Worm (Caenorhabditis elegans) whole organism, L1 larva: Measurements from ENCODE around the gene ints-2.
"Not testable (repeated sequence)": the region's sequence is repeated elsewhere in the genome, so short reads cannot be mapped to it uniquely, and the experiment has no call there.

Experiments
- F16B12.6 ChIP-seq: fragments of 150-350 bp; optimal IDR thresholded peaks from 2 replicates; lab custom pipeline; 2014; ENCODE audit warnings: missing biosample characterization, missing genetic modification characterization
- aha-1 ChIP-seq: fragments of 150-350 bp; optimal IDR thresholded peaks from 2 replicates; lab custom pipeline; 2014; ENCODE audit warnings: missing biosample characterization, missing genetic modification characterization
- aly-2 ChIP-seq: fragments of 150-350 bp; optimal IDR thresholded peaks from 2 replicates; lab custom pipeline; 2014; ENCODE audit warnings: missing biosample characterization, missing genetic modification characterization
- ama-1 ChIP-seq: fragments of 150-350 bp; optimal IDR thresholded peaks from 2 replicates; lab custom pipeline; 2014
- blmp-1 ChIP-seq: fragments of 150-350 bp; optimal IDR thresholded peaks from 2 replicates; lab custom pipeline; 2014; ENCODE audit warnings: missing biosample characterization, missing genetic modification characterization
- ceh-8 ChIP-seq: fragments of 200-800 bp; sonication (Bioruptor generic); optimal IDR thresholded peaks from 2 replicates; lab custom pipeline; 2018; ENCODE audit warnings: mild to moderate bottlenecking, missing genetic modification characterization, moderate library complexity, missing compliant biosample characterization
- ceh-82 ChIP-seq, 3 experiments: fragments of 150-350 bp in 1 of 3; sonication (generic microtip) in 2 of 3; optimal IDR thresholded peaks; 2 replicates each; lab custom pipeline; 2014 to 2017; ENCODE audit warnings: missing biosample characterization in 3 of 3, missing genetic modification characterization in 3 of 3
- ceh-88 ChIP-seq: fragments of 200-800 bp; sonication (Bioruptor generic); IDR thresholded peaks from 2 replicates; pipeline ENCODE4 v1.3.6; 2022; ENCODE audit warnings: missing genetic modification characterization, missing compliant biosample characterization
- ceh-90 ChIP-seq: sonication (generic microtip); optimal IDR thresholded peaks from 2 replicates; lab custom pipeline; 2016; ENCODE audit warnings: missing genetic modification characterization, missing compliant biosample characterization
- dpl-1 ChIP-seq, 3 experiments: fragments of 150-350 bp in 2 of 3; sonication (generic microtip) in 1 of 3; optimal IDR thresholded peaks; 2 replicates each; lab custom pipeline; 2014 to 2017; ENCODE audit warnings: missing biosample characterization in 3 of 3, missing genetic modification characterization in 3 of 3, missing genetic modification reagents in 3 of 3
- dsc-1 ChIP-seq: sonication (generic microtip); optimal IDR thresholded peaks from 2 replicates; lab custom pipeline; 2016; ENCODE audit warnings: mild to moderate bottlenecking, missing genetic modification characterization, missing compliant biosample characterization
- efl-1 ChIP-seq, 4 experiments: fragments of 150-350 bp; optimal IDR thresholded peaks in 3 of 4; peaks in 1 of 4; 1 replicate in 1 of 4; 2 replicates in 3 of 4; lab custom pipeline; 2014; ENCODE audit warnings: missing biosample characterization in 2 of 4, missing genetic modification characterization in 2 of 4, missing genetic modification reagents in 2 of 4
- efl-3 ChIP-seq: fragments of 200-800 bp; sonication (Bioruptor generic); optimal IDR thresholded peaks from 2 replicates; lab custom pipeline; 2018; ENCODE audit warnings: mild to moderate bottlenecking, missing genetic modification characterization, missing compliant biosample characterization
- egl-13 ChIP-seq: sonication (generic microtip); optimal IDR thresholded peaks from 2 replicates; lab custom pipeline; 2016; ENCODE audit warnings: missing genotype, missing genetic modification reagents, missing genetic modification characterization, missing compliant biosample characterization
- elt-2 ChIP-seq: sonication (generic microtip); optimal IDR thresholded peaks from 2 replicates; lab custom pipeline; 2016; ENCODE audit warnings: missing genetic modification characterization, mild to moderate bottlenecking, inconsistent platforms, missing compliant biosample characterization, missing genetic modification reagents
- elt-3 ChIP-seq, 6 experiments: fragments of 150-350 bp in 1 of 6; sonication (generic microtip); optimal IDR thresholded peaks; 2 replicates each; lab custom pipeline; 2017 to 2018; ENCODE audit warnings: missing biosample characterization in 6 of 6, missing genetic modification characterization in 6 of 6, inconsistent platforms in 1 of 6
- fkh-8 ChIP-seq: sonication (generic microtip); optimal IDR thresholded peaks from 2 replicates; lab custom pipeline; 2016; ENCODE audit warnings: mild to moderate bottlenecking, missing genetic modification characterization, missing compliant biosample characterization
- fos-1 ChIP-seq: fragments of 150-350 bp; optimal IDR thresholded peaks from 2 replicates; lab custom pipeline; 2014; ENCODE audit warnings: missing biosample characterization, missing genetic modification characterization
- grh-1 ChIP-seq: fragments of 200-800 bp; sonication (Bioruptor generic); IDR thresholded peaks from 2 replicates; pipeline ENCODE4 v1.3.6; 2022; ENCODE audit warnings: missing genetic modification reagents, missing genetic modification characterization, missing compliant biosample characterization
- hpl-2 ChIP-seq: fragments of 150-350 bp; optimal IDR thresholded peaks from 2 replicates; lab custom pipeline; 2014; ENCODE audit warnings: missing biosample characterization, missing genetic modification reagents, missing genetic modification characterization
- isw-1 ChIP-seq: fragments of 200-800 bp; sonication (Bioruptor generic); IDR thresholded peaks from 2 replicates; pipeline ENCODE4 v1.3.6; 2022; ENCODE audit warnings: missing genetic modification characterization, missing compliant biosample characterization
- jun-1 ChIP-seq: fragments of 150-350 bp; optimal IDR thresholded peaks from 2 replicates; lab custom pipeline; 2014; ENCODE audit warnings: missing biosample characterization, missing genetic modification reagents, missing genetic modification characterization
- lin-14 ChIP-seq: fragments of 200-800 bp; sonication (Bioruptor generic); optimal IDR thresholded peaks from 2 replicates; lab custom pipeline; 2018; ENCODE audit warnings: mild to moderate bottlenecking, missing genetic modification characterization, moderate library complexity, missing compliant biosample characterization
- lin-15B ChIP-seq: fragments of 150-350 bp; sonication (generic microtip); optimal IDR thresholded peaks from 3 replicates; lab custom pipeline; 2014; ENCODE audit warnings: missing biosample characterization, missing genetic modification characterization
- lin-35 ChIP-seq, 2 experiments: fragments of 150-350 bp; optimal IDR thresholded peaks; 2 replicates each; lab custom pipeline; 2014; ENCODE audit warnings: missing biosample characterization in 2 of 2, missing genetic modification characterization in 2 of 2, missing genetic modification reagents in 2 of 2
- mep-1 ChIP-seq: fragments of 150-350 bp; optimal IDR thresholded peaks from 2 replicates; lab custom pipeline; 2014; ENCODE audit warnings: missing biosample characterization, missing genetic modification characterization
- nhr-11 ChIP-seq: fragments of 150-350 bp; optimal IDR thresholded peaks from 2 replicates; lab custom pipeline; 2014; ENCODE audit warnings: missing biosample characterization, missing genetic modification characterization
- nhr-12 ChIP-seq: sonication (generic microtip); optimal IDR thresholded peaks from 2 replicates; lab custom pipeline; 2017; ENCODE audit warnings: missing biosample characterization, missing genetic modification characterization
- nhr-20 ChIP-seq: sonication (generic microtip); optimal IDR thresholded peaks from 2 replicates; lab custom pipeline; 2016; ENCODE audit warnings: mild to moderate bottlenecking, missing genetic modification characterization, missing compliant biosample characterization
- nhr-28 ChIP-seq: fragments of 150-350 bp; optimal IDR thresholded peaks from 2 replicates; lab custom pipeline; 2014; ENCODE audit warnings: missing biosample characterization, missing genetic modification characterization
- nhr-47 ChIP-seq: sonication (generic microtip); optimal IDR thresholded peaks from 2 replicates; lab custom pipeline; 2016; ENCODE audit warnings: mild to moderate bottlenecking, missing genetic modification characterization, moderate library complexity, missing compliant biosample characterization
- nhr-71 ChIP-seq: sonication (generic microtip); optimal IDR thresholded peaks from 2 replicates; lab custom pipeline; 2016; ENCODE audit warnings: mild to moderate bottlenecking, missing genetic modification characterization, moderate library complexity, missing compliant biosample characterization
- nhr-76 ChIP-seq: sonication (generic microtip); optimal IDR thresholded peaks from 2 replicates; lab custom pipeline; 2017; ENCODE audit warnings: missing biosample characterization, missing genetic modification characterization
- nhr-85 ChIP-seq: sonication (generic microtip); peaks from one replicate; lab custom pipeline; 2016; ENCODE audit warnings: missing genetic modification characterization, inconsistent platforms, missing compliant biosample characterization
- pag-3 ChIP-seq: sonication (generic microtip); optimal IDR thresholded peaks from 2 replicates; lab custom pipeline; 2017; ENCODE audit warnings: missing genetic modification characterization, mild to moderate bottlenecking, missing compliant biosample characterization, antibody characterized with exemption, borderline replicate concordance; ENCODE audit not compliant: insufficient read depth
- pax-3 ChIP-seq: fragments of 200-800 bp; sonication (Bioruptor generic); optimal IDR thresholded peaks from 2 replicates; lab custom pipeline; 2018; ENCODE audit warnings: mild to moderate bottlenecking, missing genetic modification characterization, moderate library complexity, missing compliant biosample characterization
- rnt-1 ChIP-seq: sonication (generic microtip); optimal IDR thresholded peaks from 2 replicates; lab custom pipeline; 2016; ENCODE audit warnings: mild to moderate bottlenecking, missing genetic modification characterization, moderate library complexity, missing compliant biosample characterization
- skn-1 ChIP-seq: fragments of 150-350 bp; optimal IDR thresholded peaks from 2 replicates; lab custom pipeline; 2014; ENCODE audit warnings: missing biosample characterization, missing genetic modification characterization
- snu-23 ChIP-seq: sonication (generic microtip); optimal IDR thresholded peaks from 2 replicates; lab custom pipeline; 2016; ENCODE audit warnings: missing genetic modification characterization, missing compliant biosample characterization
- tbx-2 ChIP-seq: sonication (generic microtip); optimal IDR thresholded peaks from 2 replicates; lab custom pipeline; 2016; ENCODE audit warnings: missing genetic modification characterization, missing compliant biosample characterization
- unc-130 ChIP-seq: fragments of 150-350 bp; optimal IDR thresholded peaks from 2 replicates; lab custom pipeline; 2017; ENCODE audit warnings: missing biosample characterization, missing genetic modification characterization, inconsistent platforms
- unc-86 ChIP-seq: sonication (generic microtip); optimal IDR thresholded peaks from 2 replicates; lab custom pipeline; 2016; ENCODE audit warnings: missing genetic modification characterization, missing compliant biosample characterization
- unc-98 ChIP-seq: fragments of 200-800 bp; sonication (Bioruptor generic); IDR thresholded peaks from 2 replicates; pipeline ENCODE4 v1.3.6; 2022; ENCODE audit warnings: missing genetic modification characterization, missing compliant biosample characterization
- xbp-1 ChIP-seq: sonication (generic microtip); optimal IDR thresholded peaks from 2 replicates; lab custom pipeline; 2016; ENCODE audit warnings: missing genetic modification characterization, missing compliant biosample characterization
- ztf-4 ChIP-seq: fragments of 150-350 bp; optimal IDR thresholded peaks from 2 replicates; lab custom pipeline; 2014; ENCODE audit warnings: missing biosample characterization, missing genetic modification characterization

Gene ints-2

ce11 chrV:14136152-14136551, 49.3 kb upstream of the ints-2 start (continued):
- TF ChIP-seq unc-86 (tag; lab: Kevin White, UChicago), result no peak
- TF ChIP-seq mep-1, result peak; percentile 61
- TF ChIP-seq lin-35 (GFP tag; optimal IDR thresholded peaks at IDR 0.05; lab: Kevin White, UChicago), result peak; percentile 42 to 75
- peak; percentile 70 for TF ChIP-seq nhr-47 (tag; lab: Kevin White, UChicago)
- peak; percentile 65 for TF ChIP-seq pax-3

- TF ChIP-seq isw-1 (GFP tag; lab: Robert Waterston, UW); ama-1 (lab: Kevin White, UChicago); lin-15B (tag; lab: Kevin White, UChicago): not testable (repeated sequence)
- TF ChIP-seq, all 84 proteins: peak for 0; not testable (repeated sequence) for 84
Observed at ce11 chrV:14137766-14138165, 47.7 kb upstream of the ints-2 start, which contains the start of gene AH10.4. Gene AH10.4 (minus strand): TSS chrV:14137866.

ce11 chrV:14139252-14140100, 46.0 kb upstream of the ints-2 start:
- TF ChIP-seq unc-130 (peak; percentile 28), dpl-1 (GFP tag; optimal IDR thresholded peaks at IDR 0.05; lab: Kevin White, UChicago) (no peak), lin-35 (GFP tag; optimal IDR thresholded peaks at IDR 0.05; lab: Kevin White, UChicago) (peak in 1 of 2 experiments; percentile 10), lin-14 (GFP tag; lab: Kevin White, UChicago) (peak; percentile 83), rnt-1 (tag; lab: Kevin White, UChicago) (peak; percentile 21), grh-1 (peak; percentile 49; the same call in 1 of the 2 replicates), hpl-2 (no peak), ceh-82 (tag; optimal IDR thresholded peaks at IDR 0.05; lab: Kevin White, UChicago) (no peak), elt-3 (tag; optimal IDR thresholded peaks at IDR 0.05; lab: Kevin White, UChicago) (peak in 1 of 6 experiments; percentile 13), pag-3 (tag; lab: Kevin White, UChicago) (no peak), aly-2 (no peak), ama-1 (lab: Kevin White, UChicago) (no peak), blmp-1 (tag; lab: Kevin White, UChicago) (peak; percentile 68), nhr-11 (tag; lab: Kevin White, UChicago) (no peak), nhr-85 (peak; percentile 62), nhr-71 (peak; percentile 10), efl-1 (optimal IDR thresholded peaks at IDR 0.05; lab: Kevin White, UChicago) (no peak), efl-1 (GFP tag; optimal IDR thresholded peaks at IDR 0.05 in 1 of 2; lab: Kevin White, UChicago) (peak in 1 of 2 experiments; percentile 74), snu-23 (GFP tag; lab: Kevin White, UChicago) (peak; percentile 27), F16B12.6 (tag; lab: Kevin White, UChicago) (no peak), fkh-8 (tag; lab: Kevin White, UChicago) (no peak), fos-1 (peak; percentile 60), nhr-12 (no peak), elt-2 (tag; lab: Kevin White, UChicago) (no peak), ceh-90 (tag; lab: Kevin White, UChicago) (no peak), efl-3 (GFP tag; lab: Kevin White, UChicago) (no peak), nhr-76 (tag; lab: Kevin White, UChicago) (no peak), egl-13 (no peak), skn-1 (tag; lab: Kevin White, UChicago) (no peak), mep-1 (peak; percentile 59), ceh-8 (no peak)

ce11 chrV:14140733-14141132, 44.8 kb upstream of the ints-2 start:
- TF ChIP-seq isw-1 (GFP tag; lab: Robert Waterston, UW) (no peak), ztf-4 (no peak), aha-1 (tag; lab: Kevin White, UChicago) (no peak), dsc-1 (tag; lab: Kevin White, UChicago) (no peak), xbp-1 (no peak), lin-15B (tag; lab: Kevin White, UChicago) (no peak), nhr-47 (tag; lab: Kevin White, UChicago) (peak; percentile 10), ceh-90 (tag; lab: Kevin White, UChicago) (no peak), efl-1 (optimal IDR thresholded peaks at IDR 0.05; lab: Kevin White, UChicago) (no peak), efl-1 (GFP tag; optimal IDR thresholded peaks at IDR 0.05 in 1 of 2; lab: Kevin White, UChicago) (peak in 1 of 2 experiments; percentile 70), elt-3 (tag; optimal IDR thresholded peaks at IDR 0.05; lab: Kevin White, UChicago) (no peak), lin-14 (GFP tag; lab: Kevin White, UChicago) (peak; percentile 68), fkh-8 (tag; lab: Kevin White, UChicago) (no peak), tbx-2 (tag; lab: Kevin White, UChicago) (no peak), ceh-88 (no peak), aly-2 (no peak), nhr-20 (tag; lab: Kevin White, UChicago) (no peak), nhr-28 (no peak), unc-98 (no peak), jun-1 (no peak)
